Fruit fly (Drosophila melanogaster): ENCODE measurements around the gene Est-6.

DNA sequence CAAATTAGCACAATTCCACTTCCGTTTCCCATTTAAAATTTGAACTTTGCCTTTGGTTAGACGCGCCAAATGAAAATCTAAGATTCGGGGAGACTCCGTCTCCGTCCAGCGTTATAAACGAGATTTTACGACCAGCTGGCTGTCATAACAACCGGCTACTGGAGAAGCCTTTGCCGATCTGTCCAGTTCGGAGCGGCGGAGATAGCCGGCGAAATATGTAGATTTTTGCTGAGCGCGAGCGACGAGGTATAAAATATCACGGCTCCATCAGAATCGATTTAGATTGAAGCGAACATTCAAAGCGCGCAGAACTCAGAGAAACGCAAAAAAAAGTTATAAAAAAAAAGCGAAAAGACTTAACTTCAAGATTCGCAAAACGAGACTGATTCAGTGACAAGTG is 8.9 kb downstream of the Est-6 start, which contains the start of gene CG11529:
- no peak for TF ChIP-seq CG8478 (optimal IDR thresholded peaks at IDR 0.05)
- TF ChIP-seq CTCF (optimal IDR thresholded peaks at IDR 0.05), result no peak
